Worm (Caenorhabditis elegans) whole organism, midembryonic: ENCODE data around the gene mnr-1.

Source experiments
- flt-1 ChIP-seq: fragments of 200-800 bp; sonication (Bioruptor generic); IDR thresholded peaks from 2 replicates; pipeline ENCODE4 v1.3.6; 2022; ENCODE audit warnings: missing genetic modification characterization, missing compliant biosample characterization
- med-1 ChIP-seq: sonication (generic microtip); optimal IDR thresholded peaks from 2 replicates; lab custom pipeline; 2017; ENCODE audit warnings: missing genetic modification characterization, mild to moderate bottlenecking, missing compliant biosample characterization, antibody characterized with exemption, missing genetic modification reagents; ENCODE audit not compliant: insufficient read depth

DNA sequence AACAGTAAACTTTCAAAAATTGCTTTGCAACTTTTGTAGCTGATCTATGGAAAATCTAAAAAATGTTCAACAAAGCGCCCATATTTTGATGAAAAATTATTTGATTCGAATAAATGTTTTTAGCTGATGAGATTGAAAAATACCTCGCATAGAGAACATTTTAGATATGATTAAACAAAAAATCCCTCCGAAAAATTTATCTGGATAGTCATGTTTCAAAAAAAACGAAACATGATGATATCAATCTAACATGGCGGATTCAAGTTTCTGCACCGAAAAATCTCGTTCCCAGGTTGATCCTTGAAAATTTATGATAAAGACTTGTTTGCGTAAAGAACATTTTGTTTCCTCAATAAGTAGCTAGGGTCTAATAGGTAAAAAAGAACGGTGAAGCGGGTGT lies 45.8 kb upstream of the mnr-1 start, which contains the start of gene ttr-12:
- TF ChIP-seq flt-1 (GFP tag; lab: Robert Waterston, UW) (no peak), med-1 (GFP tag; lab: Kevin White, UChicago) (no peak)
